Worm (Caenorhabditis elegans) whole organism, midembryonic: ENCODE measurements around the gene F59A7.7.

Source experiments
- T22C8.4 ChIP-seq: fragments of 200-800 bp; sonication (Bioruptor generic); IDR thresholded peaks from 2 replicates; pipeline ENCODE4 v1.3.6; 2022; ENCODE audit warnings: missing genetic modification characterization, missing compliant biosample characterization
- cog-1 ChIP-seq: sonication (generic microtip); optimal IDR thresholded peaks from 2 replicates; lab custom pipeline; 2016; ENCODE audit warnings: missing genetic modification characterization, missing compliant biosample characterization
- flt-1 ChIP-seq: fragments of 200-800 bp; sonication (Bioruptor generic); IDR thresholded peaks from 2 replicates; pipeline ENCODE4 v1.3.6; 2022; ENCODE audit warnings: missing genetic modification characterization, missing compliant biosample characterization
- klf-2 ChIP-seq: fragments of 200-800 bp; sonication (Bioruptor generic); conservative IDR thresholded peaks from 2 replicates; pipeline ENCODE4 v1.3.6; 2022; ENCODE audit warnings: missing genetic modification reagents, missing genetic modification characterization, missing compliant biosample characterization
- med-1 ChIP-seq: sonication (generic microtip); optimal IDR thresholded peaks from 2 replicates; lab custom pipeline; 2017; ENCODE audit warnings: missing genetic modification characterization, mild to moderate bottlenecking, missing compliant biosample characterization, antibody characterized with exemption, missing genetic modification reagents; ENCODE audit not compliant: insufficient read depth
- ref-1 ChIP-seq: fragments of 200-800 bp; sonication (Bioruptor generic); conservative IDR thresholded peaks from 2 replicates; pipeline ENCODE4 v1.3.6; 2022; ENCODE audit warnings: missing genetic modification reagents, missing genetic modification characterization, missing compliant biosample characterization
- tab-1 ChIP-seq: fragments of 200-800 bp; sonication (Bioruptor generic); IDR thresholded peaks from 2 replicates; pipeline ENCODE4 v1.3.6; 2022; ENCODE audit warnings: missing genetic modification characterization, missing compliant biosample characterization
- ztf-23 ChIP-seq: fragments of 200-800 bp; sonication (Bioruptor generic); IDR thresholded peaks from 2 replicates; pipeline ENCODE4 v1.3.6; 2022; ENCODE audit warnings: missing genetic modification reagents, missing genetic modification characterization, missing compliant biosample characterization
- ztf-29 ChIP-seq: fragments of 200-800 bp; sonication (Bioruptor generic); IDR thresholded peaks from 2 replicates; pipeline ENCODE4 v1.3.6; 2022; ENCODE audit warnings: missing genetic modification reagents, missing genetic modification characterization, missing compliant biosample characterization

Gene F59A7.7

ce11 chrV:2050136-2050535 is 38.3 kb downstream of the F59A7.7 start, which contains the start of gene comt-4:
Gene comt-4 (minus strand): TSS chrV:2050185.
- TF ChIP-seq flt-1 (no peak), cog-1 (no peak), ztf-23 (GFP tag; lab: Robert Waterston, UW) (no peak), ztf-29 (GFP tag; lab: Robert Waterston, UW) (no peak), T22C8.4 (GFP tag; lab: Robert Waterston, UW) (no peak), ref-1 (GFP tag; lab: Robert Waterston, UW) (no peak), klf-2 (no peak), med-1 (GFP tag; lab: Kevin White, UChicago) (no peak), tab-1 (GFP tag; lab: Robert Waterston, UW) (no peak)

DNA sequence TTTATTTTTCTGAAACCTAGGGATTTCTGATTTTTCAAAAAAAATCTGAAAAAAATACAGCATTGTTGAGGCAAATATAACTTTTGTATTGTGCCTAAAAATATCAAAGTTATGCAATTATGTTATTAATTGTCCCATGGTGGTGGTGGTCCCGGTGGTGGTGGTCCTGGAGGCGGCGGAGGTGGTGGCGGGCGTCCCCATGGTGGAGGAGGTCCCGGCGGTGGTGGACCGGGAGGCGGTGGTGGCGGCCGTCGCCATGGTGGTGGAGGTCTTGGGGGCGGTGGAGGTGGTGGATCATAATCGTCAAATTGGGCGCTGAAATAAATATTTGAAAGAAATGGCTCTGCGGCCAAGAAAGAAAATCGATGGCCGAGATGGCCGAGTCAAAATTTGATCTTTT is 38.9 kb downstream of the F59A7.7 start:
- TF ChIP-seq ref-1 (GFP tag; lab: Robert Waterston, UW) (no peak), med-1 (GFP tag; lab: Kevin White, UChicago) (no peak), tab-1 (GFP tag; lab: Robert Waterston, UW) (no peak), ztf-29 (GFP tag; lab: Robert Waterston, UW) (no peak), flt-1 (no peak), ztf-23 (GFP tag; lab: Robert Waterston, UW) (0 out of 2 replicates have a peak, but pooled peaks have one; percentile 41), klf-2 (no peak)

DNA sequence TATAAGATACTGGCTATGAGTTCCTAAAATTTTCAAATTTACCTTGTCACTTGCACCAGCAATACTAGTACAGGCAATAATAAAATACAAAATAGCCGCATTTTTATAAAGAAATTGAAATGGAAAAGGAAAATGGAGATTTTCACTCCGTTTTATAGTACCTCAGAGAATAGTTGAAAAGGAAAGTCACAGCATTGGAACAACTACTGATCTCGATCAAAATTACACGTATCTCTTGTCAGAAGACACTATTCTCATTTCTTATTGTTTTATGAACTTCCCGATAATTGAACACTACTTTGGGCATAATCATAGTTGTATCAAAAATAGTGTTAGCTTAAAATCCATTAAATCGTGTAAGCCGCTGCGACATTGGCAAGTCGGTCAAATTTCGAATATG is 39.6 kb downstream of the F59A7.7 start, which contains the start of gene Y40B10A.11:
Y40B10A.11 (minus strand) TSS at position 101 of the 400 bp plus-strand sequence.
- TF ChIP-seq med-1 (GFP tag; lab: Kevin White, UChicago), result no peak
- no peak for TF ChIP-seq ztf-29 (GFP tag; lab: Robert Waterston, UW)
- TF ChIP-seq tab-1 (GFP tag; lab: Robert Waterston, UW), result no peak
- TF ChIP-seq klf-2, result no peak
- TF ChIP-seq ztf-23 (GFP tag; lab: Robert Waterston, UW), result no peak
- TF ChIP-seq ref-1 (GFP tag; lab: Robert Waterston, UW), result no peak
- no peak for TF ChIP-seq T22C8.4 (GFP tag; lab: Robert Waterston, UW)
- TF ChIP-seq flt-1, result no peak
- TF ChIP-seq cog-1, result no peak

DNA sequence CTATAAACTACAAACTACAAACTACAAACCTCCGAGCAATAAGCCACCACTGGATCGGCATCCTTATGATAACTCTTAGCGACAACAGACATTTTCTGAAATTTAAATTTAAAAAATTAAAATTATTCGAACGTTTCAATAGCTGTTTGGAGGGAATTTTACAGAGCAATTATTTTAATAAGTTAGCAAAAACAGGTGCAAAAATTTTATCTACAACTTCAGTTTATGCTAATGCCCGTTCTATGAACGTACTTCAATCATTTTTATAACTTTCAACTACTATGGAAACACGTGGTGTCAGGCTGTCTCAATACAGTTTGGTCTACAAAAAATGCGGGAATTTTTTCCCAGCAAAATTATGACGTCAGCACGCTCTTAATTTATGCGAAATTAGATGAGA is 41.6 kb downstream of the F59A7.7 start, which contains the start of gene comt-5:
comt-5 (minus strand) TSS at position 101 of the 400 bp plus-strand sequence.
- no peak for TF ChIP-seq klf-2
- no peak for TF ChIP-seq ztf-23 (GFP tag; lab: Robert Waterston, UW)
- no peak for TF ChIP-seq T22C8.4 (GFP tag; lab: Robert Waterston, UW)
- TF ChIP-seq med-1 (GFP tag; lab: Kevin White, UChicago), result no peak
- TF ChIP-seq ref-1 (GFP tag; lab: Robert Waterston, UW), result no peak
- no peak for TF ChIP-seq ztf-29 (GFP tag; lab: Robert Waterston, UW)
- no peak for TF ChIP-seq flt-1
- no peak for TF ChIP-seq cog-1
- no peak for TF ChIP-seq tab-1 (GFP tag; lab: Robert Waterston, UW)

DNA sequence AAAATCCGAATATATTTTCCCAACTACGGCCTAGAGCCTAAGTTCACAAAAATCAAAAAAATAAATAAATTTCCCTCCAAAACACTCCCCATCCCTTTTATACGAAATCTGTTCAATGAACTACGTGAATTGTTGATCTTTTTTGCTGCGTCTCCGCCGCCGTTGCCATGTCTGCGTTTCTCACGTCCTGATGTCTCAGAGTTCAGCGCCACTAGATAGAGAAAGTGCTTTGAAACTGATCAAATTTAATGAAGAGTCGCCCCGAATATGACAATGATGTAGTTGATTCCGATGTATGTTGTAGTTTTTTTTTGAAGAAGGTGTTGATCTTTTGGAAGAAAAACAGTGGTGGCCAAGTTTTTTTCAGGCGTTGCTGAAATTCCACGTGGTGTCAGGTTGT is 42.4 kb downstream of the F59A7.7 start:
- no peak for TF ChIP-seq ref-1 (GFP tag; lab: Robert Waterston, UW)
- TF ChIP-seq flt-1, result no peak
- no peak for TF ChIP-seq ztf-29 (GFP tag; lab: Robert Waterston, UW)
- no peak for TF ChIP-seq tab-1 (GFP tag; lab: Robert Waterston, UW)
- TF ChIP-seq med-1 (GFP tag; lab: Kevin White, UChicago), result no peak
- no peak for TF ChIP-seq ztf-23 (GFP tag; lab: Robert Waterston, UW)
- no peak for TF ChIP-seq T22C8.4 (GFP tag; lab: Robert Waterston, UW)
- TF ChIP-seq klf-2, result no peak
- no peak for TF ChIP-seq cog-1

DNA sequence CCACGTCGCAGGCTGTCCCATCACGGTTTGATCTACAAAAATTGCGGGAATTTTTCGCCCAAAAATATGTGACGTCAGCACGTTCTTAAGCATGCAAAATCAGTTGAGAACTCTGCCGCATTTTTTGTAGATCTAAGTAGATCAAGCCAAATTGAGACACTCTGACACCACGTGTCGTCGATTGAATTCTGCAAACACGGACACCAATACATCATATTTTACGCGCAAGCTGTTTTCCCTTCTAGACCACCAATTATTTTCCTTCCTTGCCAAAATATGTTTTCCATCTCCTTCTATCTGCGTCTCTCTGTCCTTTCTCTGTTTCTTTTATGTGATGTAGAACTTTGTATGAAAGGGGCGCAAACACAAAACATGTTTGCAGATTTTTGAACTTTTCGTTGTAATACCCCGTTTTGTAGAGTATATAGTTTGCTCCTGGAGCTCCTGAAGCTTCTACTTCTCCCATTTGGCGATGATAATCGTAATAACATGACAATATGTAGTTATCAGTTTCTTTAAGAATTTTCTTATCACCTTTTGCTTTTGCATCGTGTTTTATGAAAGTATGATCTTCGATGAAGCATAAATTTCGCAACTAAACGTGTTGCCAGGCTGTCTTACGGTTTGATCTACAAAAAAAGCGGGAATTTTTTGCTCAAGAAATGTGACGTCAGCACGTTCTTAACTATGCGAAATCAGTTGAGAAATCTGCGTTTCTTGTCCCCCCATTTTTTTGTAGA is 44.1 kb downstream of the F59A7.7 start:
- TF ChIP-seq med-1 (GFP tag; lab: Kevin White, UChicago), result no peak
- TF ChIP-seq T22C8.4 (GFP tag; lab: Robert Waterston, UW), result no peak
- no peak for TF ChIP-seq tab-1 (GFP tag; lab: Robert Waterston, UW)
- no peak for TF ChIP-seq flt-1

- TF ChIP-seq tab-1 (GFP tag; lab: Robert Waterston, UW) (no peak), cog-1 (no peak), med-1 (GFP tag; lab: Kevin White, UChicago) (no peak), ztf-29 (GFP tag; lab: Robert Waterston, UW) (no peak), ztf-23 (GFP tag; lab: Robert Waterston, UW) (no peak), klf-2 (no peak), ref-1 (GFP tag; lab: Robert Waterston, UW) (no peak), T22C8.4 (GFP tag; lab: Robert Waterston, UW) (no peak)
Observed at ce11 chrV:2057324-2057723, 45.4 kb downstream of the F59A7.7 start, which contains the start of gene comt-3. Gene comt-3 (plus strand): TSS chrV:2057537.
